Fruit fly (Drosophila melanogaster) whole organism, embryonic: Measurements from ENCODE around the gene Src64B.

Experiments
- CG10321 ChIP-seq: fragments of 200-800 bp; sonication (Bioruptor generic); IDR thresholded peaks from 2 replicates; pipeline ENCODE4 v1.3.6; 2022; ENCODE audit warnings: missing biosample characterization, missing genetic modification characterization
- CG10979 ChIP-seq: fragments of 200-800 bp; sonication (Bioruptor generic); optimal IDR thresholded peaks from 2 replicates; lab custom pipeline; 2018; ENCODE audit warnings: missing biosample characterization, mild to moderate bottlenecking, missing genetic modification characterization, moderate library complexity
- CG4328 ChIP-seq: fragments of 200-800 bp; sonication (Bioruptor generic); optimal IDR thresholded peaks from 3 replicates; lab custom pipeline; 2017; ENCODE audit warnings: missing biosample characterization, missing genetic modification reagents, missing genetic modification characterization
- CoRest ChIP-seq: fragments of 200-800 bp; sonication (Bioruptor generic); optimal IDR thresholded peaks from 3 replicates; lab custom pipeline; 2018; ENCODE audit warnings: missing biosample characterization, mild to moderate bottlenecking, missing genetic modification characterization, moderate library complexity
- Max ChIP-seq: fragments of 200-800 bp; sonication (Bioruptor generic); optimal IDR thresholded peaks from 2 replicates; lab custom pipeline; 2016; ENCODE audit warnings: missing biosample characterization, mild to moderate bottlenecking, missing genetic modification characterization
- Side ChIP-seq: fragments of 200-800 bp; sonication (Bioruptor generic); optimal IDR thresholded peaks from 2 replicates; lab custom pipeline; 2016; ENCODE audit warnings: missing biosample characterization, missing genetic modification characterization
- ftz-f1 ChIP-seq: fragments of 200-800 bp; sonication (Bioruptor generic); optimal IDR thresholded peaks from 2 replicates; lab custom pipeline; 2016; ENCODE audit warnings: missing biosample characterization, missing genetic modification characterization
- grn ChIP-seq: fragments of 200-800 bp; sonication (Bioruptor generic); optimal IDR thresholded peaks from 3 replicates; lab custom pipeline; 2017; ENCODE audit warnings: missing biosample characterization, missing genetic modification characterization
- gt ChIP-seq: fragments of 200-800 bp; sonication (Bioruptor generic); IDR thresholded peaks from 2 replicates; pipeline ENCODE4 v1.3.6; 2022; ENCODE audit warnings: missing biosample characterization, missing genetic modification characterization
- hb ChIP-seq: fragments of 200-800 bp; sonication (Bioruptor generic); IDR thresholded peaks from 3 replicates; pipeline ENCODE4 v1.3.6; 2022; ENCODE audit warnings: missing biosample characterization, missing genetic modification characterization; ENCODE audit not compliant: partially characterized antibody
- pzg ChIP-seq: fragments of 200-800 bp; sonication (Bioruptor generic); optimal IDR thresholded peaks from 3 replicates; lab custom pipeline; 2018; ENCODE audit warnings: missing biosample characterization, mild to moderate bottlenecking, missing genetic modification characterization, moderate library complexity
- zfh2 ChIP-seq: fragments of 200-800 bp; sonication (Bioruptor generic); optimal IDR thresholded peaks from 2 replicates; lab custom pipeline; 2016; ENCODE audit warnings: missing biosample characterization, missing genetic modification characterization

DNA sequence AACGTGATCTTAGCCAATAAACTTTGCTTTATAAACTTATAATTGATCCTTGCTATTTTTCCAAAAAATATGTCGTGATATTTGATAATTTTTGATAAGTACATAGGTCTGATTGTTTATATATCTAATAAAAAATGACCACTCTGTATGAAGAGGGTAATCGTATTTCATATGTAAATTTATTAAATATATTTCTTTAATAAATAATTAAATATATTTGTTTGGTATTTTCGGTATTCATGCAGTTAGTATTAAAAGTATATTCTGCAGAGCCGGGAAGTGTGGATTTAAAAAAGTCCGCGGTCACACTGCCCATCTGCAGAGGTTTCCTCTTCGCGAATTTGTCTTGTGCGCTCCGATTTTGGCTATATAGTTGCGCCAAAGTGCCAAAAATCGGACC lies 438 bp upstream of the Src64B start, which contains the start of gene HDAC1:
- TF ChIP-seq CoRest (tag; lab: Kevin White, UChicago) (no peak), Max (GFP tag; lab: Kevin White, UChicago) (no peak), zfh2 (GFP tag; lab: Kevin White, UChicago) (no peak), gt (GFP tag; lab: Robert Waterston, UW) (no peak), grn (GFP tag; lab: Kevin White, UChicago) (no peak), CG10979 (no peak), CG10321 (no peak), hb (GFP tag; lab: Robert Waterston, UW) (no peak), CG4328 (GFP tag; lab: Kevin White, UChicago) (no peak), ftz-f1 (GFP tag; lab: Kevin White, UChicago) (no peak), Side (GFP tag; lab: Kevin White, UChicago) (no peak), pzg (GFP tag; lab: Kevin White, UChicago) (no peak)
